Worm (Caenorhabditis elegans): ENCODE data around the gene lips-9.

Gene lips-9

DNA sequence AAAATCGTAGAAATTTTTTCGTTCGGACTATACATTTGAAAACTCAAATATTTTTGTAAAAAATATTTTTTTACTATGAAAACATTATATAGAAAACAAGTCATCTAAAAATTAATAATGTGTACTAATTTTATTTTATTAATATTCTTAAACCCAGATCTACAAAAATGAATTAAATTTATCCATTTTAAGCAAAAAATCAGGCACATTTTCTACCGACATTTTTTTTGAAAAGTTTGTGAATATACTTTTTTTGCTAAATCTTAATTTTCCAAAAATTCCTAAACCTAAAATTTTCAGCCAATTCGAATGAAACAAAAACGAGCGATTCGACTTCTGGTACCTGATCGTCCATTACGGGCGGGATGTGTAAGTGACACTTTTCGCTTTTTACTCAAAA lies 4.6 kb upstream of the lips-9 start, which contains the start of gene arrd-10:
Gene arrd-10, plus strand, starts transcription at position 301 of the 400 bp plus-strand sequence.
- no peak for TF ChIP-seq klf-2 (GFP tag; conservative IDR thresholded peaks at IDR 0.05)
- no peak for TF ChIP-seq cog-1 (tag; optimal IDR thresholded peaks at IDR 0.05)
- no peak for TF ChIP-seq ztf-29 (GFP tag; IDR thresholded peaks at IDR 0.05)
- TF ChIP-seq tab-1 (GFP tag; IDR thresholded peaks at IDR 0.05): no peak
- no peak for TF ChIP-seq flt-1 (GFP tag; IDR thresholded peaks at IDR 0.05)
- TF ChIP-seq T22C8.4 (GFP tag; IDR thresholded peaks at IDR 0.05): no peak
- TF ChIP-seq ztf-23 (GFP tag; IDR thresholded peaks at IDR 0.05): no peak
- no peak for TF ChIP-seq med-1 (GFP tag; optimal IDR thresholded peaks at IDR 0.05; ENCODE audit: insufficient read depth)
- TF ChIP-seq ref-1 (GFP tag; conservative IDR thresholded peaks at IDR 0.05): no peak

DNA sequence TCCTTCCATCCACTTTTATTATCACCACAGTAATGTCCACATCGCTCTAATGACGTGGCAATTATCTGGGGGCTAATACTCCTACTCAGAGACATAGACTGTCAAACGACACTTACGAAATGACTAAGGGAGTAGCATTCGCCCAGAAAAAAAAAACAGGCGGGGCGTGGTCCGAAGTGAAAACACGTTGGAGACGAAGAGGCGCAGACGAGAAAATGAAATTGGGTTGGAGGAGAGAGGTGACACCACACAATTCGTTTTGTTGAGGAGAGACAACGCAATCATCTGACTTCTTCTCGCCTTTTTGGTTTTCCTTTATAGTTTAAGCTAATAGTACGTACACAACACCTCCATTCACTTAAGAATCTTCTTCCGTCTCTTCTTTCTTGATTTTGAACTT lies 4.0 kb upstream of the lips-9 start:
- TF ChIP-seq flt-1 (GFP tag; IDR thresholded peaks at IDR 0.05) (no peak), klf-2 (GFP tag; conservative IDR thresholded peaks at IDR 0.05) (no peak), ztf-29 (GFP tag; IDR thresholded peaks at IDR 0.05) (no peak), ztf-23 (GFP tag; IDR thresholded peaks at IDR 0.05) (no peak), cog-1 (tag; optimal IDR thresholded peaks at IDR 0.05) (no peak), T22C8.4 (GFP tag; IDR thresholded peaks at IDR 0.05) (no peak), ref-1 (GFP tag; conservative IDR thresholded peaks at IDR 0.05) (no peak), tab-1 (GFP tag; IDR thresholded peaks at IDR 0.05) (no peak), med-1 (GFP tag; optimal IDR thresholded peaks at IDR 0.05; ENCODE audit: insufficient read depth) (no peak)

DNA sequence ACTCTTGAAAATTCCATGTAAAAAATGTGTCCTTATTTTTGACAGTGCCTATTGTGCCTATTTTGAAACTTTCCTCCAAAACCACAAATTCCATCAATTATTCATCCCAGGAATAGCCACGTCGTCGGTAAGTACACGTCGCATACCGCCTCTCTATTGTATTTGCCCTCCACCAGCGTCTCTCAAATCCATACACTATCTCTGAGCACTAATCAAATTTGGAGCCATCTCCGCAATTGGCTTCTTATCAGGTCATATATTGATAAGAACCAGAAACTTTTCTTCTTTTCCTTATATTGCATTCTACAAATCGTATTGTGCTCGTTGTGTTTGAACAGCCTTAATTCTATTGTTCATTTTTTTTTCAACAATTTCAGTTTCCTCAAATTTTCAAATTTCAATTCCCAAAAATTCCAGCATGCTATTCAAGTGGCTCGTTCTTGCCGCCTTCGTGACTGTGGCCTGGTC lies 3.7 kb downstream of the lips-9 start, which contains the start of gene dct-18:
Gene dct-18, plus strand, starts transcription at position 418 of the 468 bp plus-strand sequence.
- TF ChIP-seq cog-1 (tag; optimal IDR thresholded peaks at IDR 0.05): no peak
- TF ChIP-seq ztf-29 (GFP tag; IDR thresholded peaks at IDR 0.05): no peak
- no peak for TF ChIP-seq T22C8.4 (GFP tag; IDR thresholded peaks at IDR 0.05)
- TF ChIP-seq ref-1 (GFP tag; conservative IDR thresholded peaks at IDR 0.05): no peak
- TF ChIP-seq ztf-23 (GFP tag; IDR thresholded peaks at IDR 0.05): no peak
- no peak for TF ChIP-seq med-1 (GFP tag; optimal IDR thresholded peaks at IDR 0.05; ENCODE audit: insufficient read depth)
- no peak for TF ChIP-seq flt-1 (GFP tag; IDR thresholded peaks at IDR 0.05)
- no peak for TF ChIP-seq tab-1 (GFP tag; IDR thresholded peaks at IDR 0.05)
- TF ChIP-seq klf-2 (GFP tag; conservative IDR thresholded peaks at IDR 0.05): no peak

DNA sequence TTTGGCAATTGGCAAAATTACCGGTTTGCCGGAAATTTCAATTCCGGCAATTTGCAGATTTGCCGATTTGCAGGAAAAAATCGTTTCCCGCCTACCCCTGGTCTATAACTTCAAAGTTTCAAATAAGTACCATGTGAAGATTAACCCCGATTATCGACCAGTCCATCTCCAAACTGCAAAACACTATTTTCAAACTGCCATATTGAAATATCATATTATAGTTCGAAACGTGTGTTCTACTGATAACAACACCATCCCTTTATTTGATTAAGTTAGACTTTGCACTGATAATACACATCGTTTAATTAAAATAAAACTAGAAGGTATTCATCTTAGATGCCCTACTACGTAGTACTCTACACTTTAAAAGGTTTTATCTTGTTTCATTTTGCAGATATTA lies 5.0 kb downstream of the lips-9 start:
- TF ChIP-seq flt-1 (GFP tag; IDR thresholded peaks at IDR 0.05): no peak

DNA sequence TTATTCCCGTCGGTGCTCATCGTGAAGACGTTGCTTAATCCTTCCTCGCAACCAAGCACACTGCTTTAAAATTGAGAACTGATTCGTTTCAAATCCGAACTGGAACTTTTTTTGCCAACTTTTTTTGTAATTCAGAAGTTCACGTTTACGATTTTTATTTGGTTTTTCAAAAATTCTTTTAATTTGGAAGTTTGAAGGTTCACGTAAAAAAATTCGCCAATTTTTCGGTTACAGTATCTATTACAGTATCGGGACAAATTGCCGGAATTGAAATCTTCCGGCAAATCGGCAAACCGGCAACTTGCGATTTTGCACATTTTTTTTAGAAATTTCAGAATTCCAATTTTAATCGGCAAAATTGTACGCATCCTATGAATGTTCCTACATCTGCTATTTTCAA lies 6.9 kb downstream of the lips-9 start, which contains the start of gene F58G1.3:
Gene F58G1.3, minus strand, starts transcription at position 101 of the 400 bp plus-strand sequence.
- TF ChIP-seq klf-2 (GFP tag; conservative IDR thresholded peaks at IDR 0.05): no peak
- TF ChIP-seq ref-1 (GFP tag; conservative IDR thresholded peaks at IDR 0.05): no peak
- no peak for TF ChIP-seq flt-1 (GFP tag; IDR thresholded peaks at IDR 0.05)
- no peak for TF ChIP-seq T22C8.4 (GFP tag; IDR thresholded peaks at IDR 0.05)
- no peak for TF ChIP-seq med-1 (GFP tag; optimal IDR thresholded peaks at IDR 0.05; ENCODE audit: insufficient read depth)
- TF ChIP-seq ztf-23 (GFP tag; IDR thresholded peaks at IDR 0.05): no peak
- no peak for TF ChIP-seq cog-1 (tag; optimal IDR thresholded peaks at IDR 0.05)
- no peak for TF ChIP-seq ztf-29 (GFP tag; IDR thresholded peaks at IDR 0.05)
- no peak for TF ChIP-seq tab-1 (GFP tag; IDR thresholded peaks at IDR 0.05)

DNA sequence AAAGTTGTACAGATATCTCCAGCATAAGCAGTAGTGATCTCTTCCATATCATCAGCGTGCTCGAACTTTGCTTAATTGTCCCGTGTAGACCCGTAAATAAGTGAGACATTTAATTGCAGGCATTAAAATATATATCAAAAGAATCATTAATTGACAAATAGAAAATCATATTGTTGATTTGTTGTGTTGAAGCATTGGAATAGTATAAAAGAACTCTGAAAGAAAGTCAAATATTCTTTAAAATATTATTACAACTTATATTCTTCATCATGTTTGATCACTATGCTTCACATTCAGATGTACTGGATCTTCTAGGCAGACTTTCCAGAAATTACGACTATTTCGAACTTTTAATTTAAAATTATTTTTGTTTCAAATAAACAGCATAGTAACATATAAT lies 9.6 kb downstream of the lips-9 start, which contains the start of gene F58G1.8:
Gene F58G1.8, minus strand, starts transcription at position 101 of the 400 bp plus-strand sequence.
- TF ChIP-seq ref-1 (GFP tag; conservative IDR thresholded peaks at IDR 0.05): no peak
- TF ChIP-seq klf-2 (GFP tag; conservative IDR thresholded peaks at IDR 0.05): no peak
- no peak for TF ChIP-seq tab-1 (GFP tag; IDR thresholded peaks at IDR 0.05)

DNA sequence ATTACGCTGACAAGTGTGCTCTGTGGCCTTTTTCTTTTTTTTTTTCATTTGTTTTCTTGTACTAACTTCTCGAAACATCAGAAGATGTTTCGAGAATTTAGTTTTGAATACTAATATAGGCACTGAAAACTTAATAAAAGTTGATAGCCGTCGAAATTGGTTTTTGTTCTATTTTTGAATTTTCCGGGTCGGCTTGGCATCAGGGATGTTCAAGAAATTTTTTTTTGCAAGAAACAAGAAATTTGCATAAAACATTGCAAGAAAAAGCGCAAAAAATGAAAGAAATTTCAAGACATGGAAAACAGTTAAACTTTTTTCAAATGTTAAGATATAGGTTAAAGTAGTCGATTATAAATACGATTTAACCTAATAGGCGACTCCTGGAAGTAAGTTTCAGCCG lies 11.9 kb downstream of the lips-9 start:
- TF ChIP-seq ref-1 (GFP tag; conservative IDR thresholded peaks at IDR 0.05): no peak
- no peak for TF ChIP-seq tab-1 (GFP tag; IDR thresholded peaks at IDR 0.05)
- no peak for TF ChIP-seq klf-2 (GFP tag; conservative IDR thresholded peaks at IDR 0.05)
- no peak for TF ChIP-seq ztf-29 (GFP tag; IDR thresholded peaks at IDR 0.05)
- no peak for TF ChIP-seq flt-1 (GFP tag; IDR thresholded peaks at IDR 0.05)
- TF ChIP-seq T22C8.4 (GFP tag; IDR thresholded peaks at IDR 0.05): no peak
- TF ChIP-seq cog-1 (tag; optimal IDR thresholded peaks at IDR 0.05): no peak
- TF ChIP-seq med-1 (GFP tag; optimal IDR thresholded peaks at IDR 0.05; ENCODE audit: insufficient read depth): no peak
- no peak for TF ChIP-seq ztf-23 (GFP tag; IDR thresholded peaks at IDR 0.05)

DNA sequence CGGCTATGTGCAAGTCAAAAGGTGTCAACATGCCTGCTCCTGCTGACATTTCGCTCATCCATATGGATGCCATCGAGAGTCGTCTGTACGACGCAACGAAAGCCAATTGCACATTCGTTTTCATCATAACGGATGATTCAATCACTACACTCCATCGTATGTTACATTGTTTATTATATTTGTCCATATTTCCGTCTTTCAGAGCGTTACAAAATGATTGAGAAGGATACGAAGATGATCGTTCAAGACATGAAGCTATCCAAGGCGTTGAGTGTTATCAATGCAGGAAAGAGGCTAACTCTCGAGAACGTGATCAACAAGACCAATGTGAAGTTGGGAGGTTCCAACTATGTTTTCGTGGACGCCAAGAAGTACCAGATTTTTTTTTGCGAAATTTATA lies 13.7 kb downstream of the lips-9 start:
- TF ChIP-seq cog-1 (tag; optimal IDR thresholded peaks at IDR 0.05): no peak
- no peak for TF ChIP-seq flt-1 (GFP tag; IDR thresholded peaks at IDR 0.05)
- no peak for TF ChIP-seq klf-2 (GFP tag; conservative IDR thresholded peaks at IDR 0.05)
- TF ChIP-seq T22C8.4 (GFP tag; IDR thresholded peaks at IDR 0.05): no peak
- TF ChIP-seq med-1 (GFP tag; optimal IDR thresholded peaks at IDR 0.05; ENCODE audit: insufficient read depth): no peak
- no peak for TF ChIP-seq tab-1 (GFP tag; IDR thresholded peaks at IDR 0.05)
- no peak for TF ChIP-seq ztf-29 (GFP tag; IDR thresholded peaks at IDR 0.05)
- TF ChIP-seq ztf-23 (GFP tag; IDR thresholded peaks at IDR 0.05): no peak
- TF ChIP-seq ref-1 (GFP tag; conservative IDR thresholded peaks at IDR 0.05): no peak

DNA sequence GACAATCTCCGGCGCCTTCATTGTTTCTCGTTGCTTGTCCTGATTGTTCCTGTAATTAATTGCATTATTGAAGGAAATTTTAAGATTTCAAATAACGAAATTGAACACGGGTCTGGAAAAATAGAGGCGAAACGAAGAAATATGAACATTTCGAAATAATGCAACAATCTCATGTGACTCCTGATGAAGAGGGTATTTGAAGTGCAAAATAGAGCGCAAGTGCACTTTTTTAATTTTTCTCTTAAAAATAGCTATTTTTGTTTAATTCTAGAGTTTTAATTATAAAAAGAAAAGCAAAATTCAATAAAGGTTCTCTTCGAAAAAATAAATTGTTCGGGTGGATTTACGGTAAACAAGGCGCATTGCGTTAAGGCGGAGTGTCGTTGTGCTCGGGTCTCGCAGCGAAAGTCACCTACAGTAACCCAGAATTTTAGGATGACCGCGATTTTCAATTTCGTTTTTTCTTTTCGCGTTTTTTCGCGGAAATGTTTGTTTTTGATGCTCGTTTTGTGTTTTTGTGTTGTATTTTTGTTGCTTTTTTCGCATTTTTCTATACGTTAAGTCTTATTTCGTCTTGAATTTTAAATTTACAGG lies 16.1 kb downstream of the lips-9 start, which contains the start of the genes F58G1.2 and wago-4:
Gene F58G1.2, minus strand, starts transcription at position 51 of the 594 bp plus-strand sequence.
Gene wago-4, plus strand, starts transcription at position 592 of the 594 bp plus-strand sequence.
- TF ChIP-seq klf-2 (GFP tag; conservative IDR thresholded peaks at IDR 0.05) (no peak), T22C8.4 (GFP tag; IDR thresholded peaks at IDR 0.05) (no peak), flt-1 (GFP tag; IDR thresholded peaks at IDR 0.05) (no peak), med-1 (GFP tag; optimal IDR thresholded peaks at IDR 0.05; ENCODE audit: insufficient read depth) (no peak), ref-1 (GFP tag; conservative IDR thresholded peaks at IDR 0.05) (no peak)

DNA sequence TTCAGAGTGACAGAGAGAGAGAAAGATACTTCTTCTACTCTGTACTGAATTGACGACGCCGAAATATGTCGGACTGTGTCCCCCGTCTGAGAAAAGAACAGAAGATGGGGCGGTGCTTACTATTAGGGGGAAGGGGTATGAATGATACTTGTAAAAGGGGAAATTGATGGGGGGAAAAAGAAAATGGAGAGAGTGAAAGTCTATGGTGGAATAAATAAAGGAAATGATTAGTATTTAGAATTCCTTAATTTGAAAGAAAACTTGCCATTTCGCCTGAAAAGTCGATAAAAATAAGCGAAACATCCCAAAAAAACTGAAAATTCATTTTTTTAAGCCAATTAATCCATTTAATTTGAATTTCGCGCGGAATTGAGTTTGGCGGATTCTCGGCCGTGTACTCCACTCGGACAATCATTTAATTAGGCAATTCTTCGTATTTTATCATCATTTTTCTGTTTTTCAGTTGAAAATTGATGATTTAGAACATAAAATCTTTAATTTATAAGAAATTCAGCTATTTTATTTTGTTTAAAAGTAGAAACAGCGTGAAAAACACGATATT lies 20.6 kb downstream of the lips-9 start, which contains the start of gene F35C5.12:
Gene F35C5.12, minus strand, starts transcription at position 51 of the 562 bp plus-strand sequence.
- TF ChIP-seq cog-1 (tag; optimal IDR thresholded peaks at IDR 0.05): no peak
- no peak for TF ChIP-seq tab-1 (GFP tag; IDR thresholded peaks at IDR 0.05)
- no peak for TF ChIP-seq klf-2 (GFP tag; conservative IDR thresholded peaks at IDR 0.05)
- TF ChIP-seq med-1 (GFP tag; optimal IDR thresholded peaks at IDR 0.05; ENCODE audit: insufficient read depth): no peak
- TF ChIP-seq ztf-29 (GFP tag; IDR thresholded peaks at IDR 0.05): no peak
- TF ChIP-seq flt-1 (GFP tag; IDR thresholded peaks at IDR 0.05): no peak
- TF ChIP-seq ref-1 (GFP tag; conservative IDR thresholded peaks at IDR 0.05): no peak
- TF ChIP-seq T22C8.4 (GFP tag; IDR thresholded peaks at IDR 0.05): no peak
- TF ChIP-seq ztf-23 (GFP tag; IDR thresholded peaks at IDR 0.05): no peak

All from whole organism, midembryonic.